1 fruit fly cellular context compared by ENCODE assay signal in genomic region chr3L:9476829-9477228, dm6.
TF ChIP-seq lines count a peak whose summit lies in the region.

Uch-L5 (minus strand) TSS chr3L:9476965.
Jarid2 (plus strand) TSS chr3L:9477038.

TF ChIP-seq in whole organism, embryonic, 481 proteins besides CTCF, POLR2A, EP300 and RAD21 (continued from another document and continues in another):
- no peak for TF ChIP-seq CG12299 (tag; optimal IDR thresholded peaks at IDR 0.05; lab: Kevin White, UChicago)
- TF ChIP-seq CG8359 (GFP tag; optimal IDR thresholded peaks at IDR 0.05; lab: Kevin White, UChicago; ENCODE audit: borderline replicate concordance): no peak
- TF ChIP-seq CG16779 (GFP tag; IDR thresholded peaks at IDR 0.05; lab: Robert Waterston, UW): no peak
- peak; percentile 55 for TF ChIP-seq vvl (GFP tag; IDR thresholded peaks at IDR 0.05; lab: Robert Waterston, UW)
- no peak for TF ChIP-seq CG1832 (GFP tag; optimal IDR thresholded peaks at IDR 0.05; lab: Kevin White, UChicago)
- TF ChIP-seq eyg (GFP tag; optimal IDR thresholded peaks at IDR 0.05; lab: Kevin White, UChicago): peak; percentile 5
- no peak for TF ChIP-seq Hr39 (optimal IDR thresholded peaks at IDR 0.05; lab: Kevin White, UChicago)
- TF ChIP-seq schlank (tag; optimal IDR thresholded peaks at IDR 0.05; lab: Kevin White, UChicago): peak; percentile 28
- peak; percentile 61 for TF ChIP-seq mirr (GFP tag; optimal IDR thresholded peaks at IDR 0.05; lab: Kevin White, UChicago)
- no peak for TF ChIP-seq Taf1 (GFP tag; IDR thresholded peaks at IDR 0.05; lab: Robert Waterston, UW)
- TF ChIP-seq CG5245 (GFP tag; optimal IDR thresholded peaks at IDR 0.05; lab: Kevin White, UChicago): peak; percentile 41
- TF ChIP-seq fd96Cb (tag; optimal IDR thresholded peaks at IDR 0.05; lab: Kevin White, UChicago): no peak
- no peak for TF ChIP-seq CG18476 (GFP tag; optimal IDR thresholded peaks at IDR 0.05; lab: Kevin White, UChicago)
- TF ChIP-seq vfl (GFP tag; optimal IDR thresholded peaks at IDR 0.05; lab: Kevin White, UChicago): peak; percentile 63
- peak; percentile 45 for TF ChIP-seq Bgb (GFP tag; IDR thresholded peaks at IDR 0.05; lab: Robert Waterston, UW; ENCODE audit: partially characterized antibody)
- peak; percentile 25 for TF ChIP-seq CG9609 (GFP tag; optimal IDR thresholded peaks at IDR 0.05; lab: Kevin White, UChicago)
- TF ChIP-seq Sry-β (GFP tag; optimal IDR thresholded peaks at IDR 0.05; lab: Kevin White, UChicago): peak; percentile 31
- TF ChIP-seq Bdp1 (GFP tag; optimal IDR thresholded peaks at IDR 0.05; lab: Kevin White, UChicago): peak; percentile 24
- TF ChIP-seq Fer2 (tag; optimal IDR thresholded peaks at IDR 0.05; lab: Kevin White, UChicago): no peak
- TF ChIP-seq ttk (GFP tag; IDR thresholded peaks at IDR 0.05; lab: Robert Waterston, UW): no peak
- no peak for TF ChIP-seq Jarid2 (GFP tag; optimal IDR thresholded peaks at IDR 0.05; lab: Kevin White, UChicago)
- peak; percentile 8 for TF ChIP-seq tx (GFP tag; optimal IDR thresholded peaks at IDR 0.05; lab: Kevin White, UChicago)
- peak; percentile 27 for TF ChIP-seq nerfin-1 (tag; optimal IDR thresholded peaks at IDR 0.05; lab: Kevin White, UChicago)
- TF ChIP-seq CG11723 (GFP tag; optimal IDR thresholded peaks at IDR 0.05; lab: Kevin White, UChicago): no peak
- TF ChIP-seq Ravus (GFP tag; IDR thresholded peaks at IDR 0.05; lab: Robert Waterston, UW): no peak
- TF ChIP-seq CG30020 (tag; optimal IDR thresholded peaks at IDR 0.05; lab: Kevin White, UChicago): peak; percentile 43
- TF ChIP-seq CG13894 (tag; optimal IDR thresholded peaks at IDR 0.05; lab: Kevin White, UChicago): no peak
- peak; percentile 77 for TF ChIP-seq NC2β (GFP tag; optimal IDR thresholded peaks at IDR 0.05; lab: Kevin White, UChicago)
- peak; percentile 91 for TF ChIP-seq CG1603 (tag; optimal IDR thresholded peaks at IDR 0.05; lab: Kevin White, UChicago)
- peak; percentile 72 for TF ChIP-seq CG7987 (GFP tag; optimal IDR thresholded peaks at IDR 0.05; lab: Kevin White, UChicago)
- no peak for TF ChIP-seq cato (GFP tag; optimal IDR thresholded peaks at IDR 0.05; lab: Kevin White, UChicago; ENCODE audit: borderline replicate concordance)
- TF ChIP-seq CG8765 (GFP tag; IDR thresholded peaks at IDR 0.05; lab: Robert Waterston, UW): no peak
- peak; percentile 44 for TF ChIP-seq CG10543 (GFP tag; optimal IDR thresholded peaks at IDR 0.05; lab: Kevin White, UChicago)
- TF ChIP-seq org-1 (GFP tag; optimal IDR thresholded peaks at IDR 0.05; lab: Kevin White, UChicago): no peak
- no peak for TF ChIP-seq CG6254 (GFP tag; optimal IDR thresholded peaks at IDR 0.05; lab: Kevin White, UChicago)
- no peak for TF ChIP-seq CG6175 (GFP tag; IDR thresholded peaks at IDR 0.05; lab: Robert Waterston, UW)
- TF ChIP-seq HLHmδ (GFP tag; optimal IDR thresholded peaks at IDR 0.05; lab: Kevin White, UChicago): peak; percentile 24
- TF ChIP-seq Oli (tag; optimal IDR thresholded peaks at IDR 0.05; lab: Kevin White, UChicago): no peak
- TF ChIP-seq CG10565 (GFP tag; optimal IDR thresholded peaks at IDR 0.05; lab: Kevin White, UChicago): no peak
- TF ChIP-seq CG17361 (GFP tag; IDR thresholded peaks at IDR 0.05; lab: Robert Waterston, UW): no peak
- peak; percentile 48 for TF ChIP-seq Dref (GFP tag; IDR thresholded peaks at IDR 0.05; lab: Robert Waterston, UW)
- TF ChIP-seq CG8924 (tag; optimal IDR thresholded peaks at IDR 0.05; lab: Kevin White, UChicago): peak; percentile 58
- TF ChIP-seq Fer3 (tag; optimal IDR thresholded peaks at IDR 0.05; lab: Kevin White, UChicago): no peak
- no peak for TF ChIP-seq cwo (GFP tag; optimal IDR thresholded peaks at IDR 0.05; lab: Kevin White, UChicago)
- TF ChIP-seq chn (GFP tag; optimal IDR thresholded peaks at IDR 0.05; lab: Kevin White, UChicago): peak; percentile 65
- peak; percentile 29 for TF ChIP-seq CG8944 (GFP tag; optimal IDR thresholded peaks at IDR 0.05; lab: Kevin White, UChicago)
- 0 out of 2 replicates have a peak, but pooled peaks have one; percentile 19 for TF ChIP-seq bbx (GFP tag; IDR thresholded peaks at IDR 0.05; lab: Robert Waterston, UW; ENCODE audit: partially characterized antibody)
- TF ChIP-seq CG2129 (GFP tag; IDR thresholded peaks at IDR 0.05; lab: Robert Waterston, UW; ENCODE audit: partially characterized antibody): no peak
- no peak for TF ChIP-seq gt (GFP tag; IDR thresholded peaks at IDR 0.05; lab: Robert Waterston, UW)
- no peak for TF ChIP-seq ssp (GFP tag; IDR thresholded peaks at IDR 0.05; lab: Robert Waterston, UW)
- TF ChIP-seq CG6854 (GFP tag; optimal IDR thresholded peaks at IDR 0.05; lab: Kevin White, UChicago): no peak
- peak; percentile 37; the same call in 1 of the 2 replicates for TF ChIP-seq ranshi (GFP tag; IDR thresholded peaks at IDR 0.05; lab: Robert Waterston, UW)
- no peak for TF ChIP-seq CG11504 (tag; optimal IDR thresholded peaks at IDR 0.05; lab: Kevin White, UChicago)
- TF ChIP-seq CG4360 (GFP tag; IDR thresholded peaks at IDR 0.05; lab: Robert Waterston, UW): peak; percentile 12
- TF ChIP-seq stc (GFP tag; IDR thresholded peaks at IDR 0.05; lab: Robert Waterston, UW): no peak
- peak; percentile 61 for TF ChIP-seq repo (GFP tag; optimal IDR thresholded peaks at IDR 0.05; lab: Kevin White, UChicago)
- TF ChIP-seq wek (GFP tag; optimal IDR thresholded peaks at IDR 0.05; lab: Kevin White, UChicago): peak; percentile 49
- TF ChIP-seq Dbx (GFP tag; IDR thresholded peaks at IDR 0.05; lab: Robert Waterston, UW): 0 out of 3 replicates have a peak, but pooled peaks have one; percentile 17
- TF ChIP-seq CG18011 (GFP tag; optimal IDR thresholded peaks at IDR 0.05; lab: Kevin White, UChicago): peak; percentile 46
- TF ChIP-seq CG2120 (GFP tag; optimal IDR thresholded peaks at IDR 0.05; lab: Kevin White, UChicago): peak; percentile 58
- no peak for TF ChIP-seq ab (GFP tag; optimal IDR thresholded peaks at IDR 0.05; lab: Kevin White, UChicago)
- TF ChIP-seq mld (GFP tag; IDR thresholded peaks at IDR 0.05; lab: Robert Waterston, UW; ENCODE audit: partially characterized antibody): no peak; the same call in 2 of the 3 replicates
- TF ChIP-seq Hand (GFP tag; optimal IDR thresholded peaks at IDR 0.05; lab: Kevin White, UChicago): no peak
- TF ChIP-seq sens (GFP tag; lab: Kevin White, UChicago): peak; percentile 88
- peak; percentile 57 for TF ChIP-seq pnt (GFP tag; optimal IDR thresholded peaks at IDR 0.05; lab: Kevin White, UChicago)
- no peak for TF ChIP-seq CG6813 (GFP tag; optimal IDR thresholded peaks at IDR 0.05; lab: Kevin White, UChicago)
- no peak for TF ChIP-seq sna (GFP tag; IDR thresholded peaks at IDR 0.05; lab: Robert Waterston, UW; ENCODE audit: partially characterized antibody)
- TF ChIP-seq br (optimal IDR thresholded peaks at IDR 0.05; lab: Kevin White, UChicago): no peak
- peak; percentile 31 for TF ChIP-seq onecut (GFP tag; IDR thresholded peaks at IDR 0.05; lab: Robert Waterston, UW)
- TF ChIP-seq CG7963 (GFP tag; IDR thresholded peaks at IDR 0.05; lab: Robert Waterston, UW; ENCODE audit: partially characterized antibody): 0 out of 3 replicates have a peak, but pooled peaks have one; percentile 8
- TF ChIP-seq tap (tag; optimal IDR thresholded peaks at IDR 0.05; lab: Kevin White, UChicago): no peak
- peak; percentile 10 for TF ChIP-seq Deaf1 (tag; optimal IDR thresholded peaks at IDR 0.05; lab: Kevin White, UChicago)
- TF ChIP-seq bowl (GFP tag; IDR thresholded peaks at IDR 0.05; lab: Robert Waterston, UW): no peak
- peak; percentile 43 for TF ChIP-seq grau (tag; optimal IDR thresholded peaks at IDR 0.05; lab: Kevin White, UChicago)
- no peak for TF ChIP-seq Ssrp (tag; optimal IDR thresholded peaks at IDR 0.05; lab: Kevin White, UChicago)
- TF ChIP-seq Sox100B (GFP tag; optimal IDR thresholded peaks at IDR 0.05; lab: Kevin White, UChicago): no peak
- peak; percentile 15 for TF ChIP-seq bab2 (GFP tag; optimal IDR thresholded peaks at IDR 0.05; lab: Kevin White, UChicago)
- TF ChIP-seq ac (GFP tag; optimal IDR thresholded peaks at IDR 0.05; lab: Kevin White, UChicago): no peak
- TF ChIP-seq CG11247 (GFP tag; IDR thresholded peaks at IDR 0.05; lab: Robert Waterston, UW): 0 out of 2 replicates have a peak, but pooled peaks have one; percentile 6
- no peak for TF ChIP-seq Eip74EF (GFP tag; optimal IDR thresholded peaks at IDR 0.05; lab: Kevin White, UChicago)
- no peak for TF ChIP-seq unpg (GFP tag; optimal IDR thresholded peaks at IDR 0.05; lab: Kevin White, UChicago)
- peak; percentile 29; the same call in 1 of the 3 replicates for TF ChIP-seq CG34224 (GFP tag; IDR thresholded peaks at IDR 0.05; lab: Robert Waterston, UW; ENCODE audit: partially characterized antibody)
- TF ChIP-seq gsb (GFP tag; IDR thresholded peaks at IDR 0.05; lab: Robert Waterston, UW): no peak
- TF ChIP-seq crp (GFP tag; optimal IDR thresholded peaks at IDR 0.05; lab: Kevin White, UChicago): peak in 1 of 2 experiments; percentile 27
- TF ChIP-seq ERR (GFP tag; optimal IDR thresholded peaks at IDR 0.05; lab: Kevin White, UChicago): peak; percentile 61
- TF ChIP-seq YL-1 (GFP tag; optimal IDR thresholded peaks at IDR 0.05; lab: Kevin White, UChicago): peak; percentile 98
- no peak for TF ChIP-seq B-H1 (GFP tag; IDR thresholded peaks at IDR 0.05; lab: Robert Waterston, UW)
- peak; percentile 80 for TF ChIP-seq HmgD (GFP tag; optimal IDR thresholded peaks at IDR 0.05; lab: Kevin White, UChicago)
- peak; percentile 56 for TF ChIP-seq fu2 (GFP tag; optimal IDR thresholded peaks at IDR 0.05; lab: Kevin White, UChicago)
- TF ChIP-seq caup (GFP tag; optimal IDR thresholded peaks at IDR 0.05; lab: Kevin White, UChicago; ENCODE audit: severe bottlenecking): peak; percentile 37
- no peak for TF ChIP-seq HLH4C (GFP tag; IDR thresholded peaks at IDR 0.05; lab: Robert Waterston, UW; ENCODE audit: partially characterized antibody)
- peak in 1 of 2 experiments; percentile 22 for TF ChIP-seq tll (GFP tag; optimal IDR thresholded peaks at IDR 0.05; lab: Kevin White, UChicago)
- TF ChIP-seq CG2889 (GFP tag; IDR thresholded peaks at IDR 0.05; lab: Robert Waterston, UW): no peak
- TF ChIP-seq CG13624 (GFP tag; optimal IDR thresholded peaks at IDR 0.05; lab: Kevin White, UChicago): peak; percentile 65
- TF ChIP-seq CG14860 (GFP tag; IDR thresholded peaks at IDR 0.05; lab: Robert Waterston, UW; ENCODE audit: partially characterized antibody): no peak
- TF ChIP-seq HLH54F (GFP tag; optimal IDR thresholded peaks at IDR 0.05; lab: Kevin White, UChicago): peak; percentile 70
- TF ChIP-seq Mes4 (GFP tag; optimal IDR thresholded peaks at IDR 0.05; lab: Kevin White, UChicago): peak; percentile 14
- TF ChIP-seq rib (GFP tag; IDR thresholded peaks at IDR 0.05; lab: Robert Waterston, UW): peak; percentile 81
- TF ChIP-seq CG12942 (GFP tag; optimal IDR thresholded peaks at IDR 0.05; lab: Kevin White, UChicago): peak; percentile 43
- peak; percentile 7 for TF ChIP-seq cg (GFP tag; optimal IDR thresholded peaks at IDR 0.05; lab: Kevin White, UChicago)
- peak; percentile 11 for TF ChIP-seq CG17359 (tag; optimal IDR thresholded peaks at IDR 0.05; lab: Kevin White, UChicago)
- no peak for TF ChIP-seq CG17802 (tag; optimal IDR thresholded peaks at IDR 0.05; lab: Kevin White, UChicago)
- peak; percentile 42 for TF ChIP-seq gfzf (GFP tag; optimal IDR thresholded peaks at IDR 0.05; lab: Kevin White, UChicago)
- no peak for TF ChIP-seq CG11696 (GFP tag; IDR thresholded peaks at IDR 0.05; lab: Robert Waterston, UW)
- peak; percentile 55 for TF ChIP-seq Hmr (GFP tag; optimal IDR thresholded peaks at IDR 0.05; lab: Kevin White, UChicago)
- TF ChIP-seq Tbp (GFP tag; optimal IDR thresholded peaks at IDR 0.05; lab: Kevin White, UChicago): no peak
- no peak for TF ChIP-seq grn (GFP tag; optimal IDR thresholded peaks at IDR 0.05; lab: Kevin White, UChicago)
- peak; percentile 63 for TF ChIP-seq Myb (GFP tag; optimal IDR thresholded peaks at IDR 0.05; lab: Kevin White, UChicago)
- no peak for TF ChIP-seq knrl (GFP tag; IDR thresholded peaks at IDR 0.05; lab: Robert Waterston, UW; ENCODE audit: partially characterized antibody)
- TF ChIP-seq pum (GFP tag; optimal IDR thresholded peaks at IDR 0.05; lab: Kevin White, UChicago): peak; percentile 42
- TF ChIP-seq CG4282 (GFP tag; optimal IDR thresholded peaks at IDR 0.05; lab: Kevin White, UChicago): no peak
- no peak for TF ChIP-seq gem (tag; optimal IDR thresholded peaks at IDR 0.05; lab: Kevin White, UChicago)
- peak; percentile 75 for TF ChIP-seq CG17186 (GFP tag; optimal IDR thresholded peaks at IDR 0.05; lab: Kevin White, UChicago)
- no peak for TF ChIP-seq tup (GFP tag; optimal IDR thresholded peaks at IDR 0.05; lab: Kevin White, UChicago)
- no peak for TF ChIP-seq klu (GFP tag; IDR thresholded peaks at IDR 0.05; lab: Robert Waterston, UW)
- peak; percentile 9 for TF ChIP-seq Atf-2 (GFP tag; optimal IDR thresholded peaks at IDR 0.05; lab: Kevin White, UChicago)
- TF ChIP-seq CG30403 (GFP tag; optimal IDR thresholded peaks at IDR 0.05; lab: Kevin White, UChicago): peak; percentile 51
- no peak for TF ChIP-seq CG1792 (GFP tag; optimal IDR thresholded peaks at IDR 0.05; lab: Kevin White, UChicago)
- peak; percentile 55 for TF ChIP-seq Camta (GFP tag; optimal IDR thresholded peaks at IDR 0.05; lab: Kevin White, UChicago)
- TF ChIP-seq CG14014 (GFP tag; IDR thresholded peaks at IDR 0.05; lab: Robert Waterston, UW): no peak
- peak; percentile 29 for TF ChIP-seq Dip3 (GFP tag; optimal IDR thresholded peaks at IDR 0.05; lab: Kevin White, UChicago)
- no peak for TF ChIP-seq CG11560 (tag; IDR thresholded peaks at IDR 0.05; lab: Robert Waterston, UW)
- peak; percentile 15 for TF ChIP-seq CG10209 (GFP tag; optimal IDR thresholded peaks at IDR 0.05; lab: Kevin White, UChicago)
- TF ChIP-seq CG1529 (GFP tag; optimal IDR thresholded peaks at IDR 0.05; lab: Kevin White, UChicago): no peak
- no peak for TF ChIP-seq hkb (optimal IDR thresholded peaks at IDR 0.05; lab: Kevin White, UChicago)
- TF ChIP-seq hkb (GFP tag; IDR thresholded peaks at IDR 0.05; lab: Robert Waterston, UW): no peak
- TF ChIP-seq CG2712 (tag; optimal IDR thresholded peaks at IDR 0.05; lab: Kevin White, UChicago): peak; percentile 61
- peak; percentile 98 for TF ChIP-seq CG7928 (GFP tag; optimal IDR thresholded peaks at IDR 0.05; lab: Kevin White, UChicago)
- no peak for TF ChIP-seq CG9437 (GFP tag; optimal IDR thresholded peaks at IDR 0.05; lab: Kevin White, UChicago)
- no peak for TF ChIP-seq yki (optimal IDR thresholded peaks at IDR 0.05; lab: Kevin White, UChicago)
- peak; percentile 36 for TF ChIP-seq CG13424 (tag; optimal IDR thresholded peaks at IDR 0.05; lab: Kevin White, UChicago)
- TF ChIP-seq hbn (GFP tag; IDR thresholded peaks at IDR 0.05; lab: Robert Waterston, UW; ENCODE audit: partially characterized antibody): no peak
